Worm (Caenorhabditis elegans): Measurements from ENCODE around the gene clec-136.

The clec-136 gene

DNA sequence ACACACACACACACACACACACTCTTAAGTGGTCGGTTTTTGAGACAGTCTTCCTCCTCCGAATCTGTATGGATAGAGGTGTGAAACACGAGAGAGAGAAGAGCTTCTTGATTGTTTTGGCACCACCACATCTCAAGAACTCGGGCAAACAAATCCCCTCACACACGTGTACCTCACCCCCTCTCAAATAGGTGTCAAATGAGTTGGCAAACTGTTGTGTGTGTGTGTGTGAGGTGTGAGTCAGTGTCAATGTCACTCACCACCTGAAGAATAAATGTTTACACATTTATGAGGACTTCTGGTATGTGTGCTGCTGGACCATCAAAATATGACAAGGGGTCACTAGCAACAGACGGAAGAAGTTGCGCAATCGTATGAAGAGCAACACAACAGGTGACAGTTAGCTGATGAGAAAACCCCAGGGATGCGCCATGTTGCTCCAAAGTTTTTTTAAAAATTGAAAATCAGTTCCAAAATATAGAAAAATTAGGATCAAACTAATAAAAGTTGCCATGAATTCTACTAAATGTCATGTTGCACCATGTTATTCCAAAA is 36.3 kb downstream of the clec-136 start:
- TF ChIP-seq hrde-1 (tag; optimal IDR thresholded peaks at IDR 0.05; ENCODE audit: borderline replicate concordance) (no peak), attf-3 (GFP tag; conservative IDR thresholded peaks at IDR 0.05) (no peak), mxl-1 (tag; optimal IDR thresholded peaks at IDR 0.05) (no peak), gei-17 (GFP tag; optimal IDR thresholded peaks at IDR 0.05) (no peak), T07F8.4 (tag; optimal IDR thresholded peaks at IDR 0.05) (no peak), madf-10 (tag; optimal IDR thresholded peaks at IDR 0.05) (no peak), nhr-90 (tag; optimal IDR thresholded peaks at IDR 0.05) (no peak), egl-44 (GFP tag; IDR thresholded peaks at IDR 0.05) (no peak), Y67H2A.10 (GFP tag; conservative IDR thresholded peaks at IDR 0.05) (no peak), Y79H2A.3 (GFP tag; conservative IDR thresholded peaks at IDR 0.05) (no peak), B0336.3 (GFP tag; IDR thresholded peaks at IDR 0.05) (no peak), F22D6.2 (tag; optimal IDR thresholded peaks at IDR 0.05) (no peak), nhr-179 (tag; optimal IDR thresholded peaks at IDR 0.05) (no peak), madf-6 (GFP tag; IDR thresholded peaks at IDR 0.05) (no peak), nhr-80 (tag; optimal IDR thresholded peaks at IDR 0.05) (no peak), lag-1 (GFP tag; IDR thresholded peaks at IDR 0.05) (no peak), lin-35 (GFP tag; optimal IDR thresholded peaks at IDR 0.05) (no peak)

DNA sequence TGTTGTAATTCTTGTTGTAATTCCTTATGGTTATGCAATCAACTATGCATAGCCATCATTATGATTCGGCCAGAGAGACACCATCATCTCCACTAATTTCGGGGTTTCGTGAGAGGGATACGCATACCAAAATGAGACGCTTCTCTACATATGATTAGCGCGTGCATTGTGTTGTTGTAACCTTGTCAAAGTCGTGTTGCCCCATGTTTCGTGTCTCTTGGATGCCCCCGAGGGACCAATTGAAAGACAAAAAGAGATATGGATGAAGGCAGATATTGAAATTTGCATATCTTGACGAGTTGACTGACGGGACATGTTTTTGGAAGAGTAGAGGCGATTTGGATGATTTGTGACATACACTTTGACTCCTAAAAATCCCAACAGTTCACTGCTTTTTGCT is 37.0 kb downstream of the clec-136 start:
- no peak for TF ChIP-seq tlf-1 (GFP tag; optimal IDR thresholded peaks at IDR 0.05)
- no peak for TF ChIP-seq ceh-91 (GFP tag; IDR thresholded peaks at IDR 0.05)
- TF ChIP-seq ztf-26 (tag; optimal IDR thresholded peaks at IDR 0.05), result no peak
- TF ChIP-seq sptf-2 (GFP tag; optimal IDR thresholded peaks at IDR 0.05), result no peak
- TF ChIP-seq unc-130 (GFP tag; optimal IDR thresholded peaks at IDR 0.05), result no peak
- no peak for TF ChIP-seq F10E7.11 (tag; optimal IDR thresholded peaks at IDR 0.05)
- TF ChIP-seq attf-6 (GFP tag; IDR thresholded peaks at IDR 0.05), result no peak
- TF ChIP-seq lin-35 (GFP tag; optimal IDR thresholded peaks at IDR 0.05), result no peak
- TF ChIP-seq snpc-1.3 (tag; optimal IDR thresholded peaks at IDR 0.05; ENCODE audit: insufficient read depth), result no peak
- no peak for TF ChIP-seq C17E4.6 (GFP tag; IDR thresholded peaks at IDR 0.05)
- no peak for TF ChIP-seq lir-1 (GFP tag; conservative IDR thresholded peaks at IDR 0.05)

DNA sequence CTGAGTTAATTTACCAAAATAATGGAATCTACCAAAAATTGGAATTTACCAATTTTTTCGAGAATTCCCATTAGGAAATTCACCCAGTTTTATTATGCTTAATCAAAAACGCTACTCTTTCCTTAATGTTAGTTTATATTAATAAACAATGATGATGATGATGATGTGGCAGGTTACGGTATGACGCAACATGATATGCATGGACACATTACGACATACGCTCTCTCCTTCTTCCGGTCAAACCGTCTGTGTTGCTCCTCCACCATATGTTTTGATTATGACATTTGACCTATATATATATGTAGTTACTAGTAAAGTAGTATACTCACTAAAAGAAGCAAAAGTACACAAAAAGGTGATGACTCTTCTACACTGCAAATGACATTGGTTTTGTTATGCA is 39.0 kb downstream of the clec-136 start:
- TF ChIP-seq xnd-1 (tag; optimal IDR thresholded peaks at IDR 0.05), result no peak
- TF ChIP-seq dpl-1 (GFP tag; optimal IDR thresholded peaks at IDR 0.05), result no peak
- TF ChIP-seq snpc-4 (GFP tag; optimal IDR thresholded peaks at IDR 0.05), result no peak
- TF ChIP-seq snpc-4 (tag; optimal IDR thresholded peaks at IDR 0.05), result no peak
- no peak for TF ChIP-seq attf-6 (GFP tag; IDR thresholded peaks at IDR 0.05)
- no peak for TF ChIP-seq ekl-4 (GFP tag; IDR thresholded peaks at IDR 0.05)
- TF ChIP-seq F22D6.2 (tag; optimal IDR thresholded peaks at IDR 0.05), result no peak
- TF ChIP-seq lir-1 (GFP tag; conservative IDR thresholded peaks at IDR 0.05), result no peak
- no peak for TF ChIP-seq bed-1 (GFP tag; IDR thresholded peaks at IDR 0.05)
- TF ChIP-seq gei-17 (GFP tag; optimal IDR thresholded peaks at IDR 0.05), result no peak
- TF ChIP-seq nhr-27 (tag; optimal IDR thresholded peaks at IDR 0.05), result no peak
- TF ChIP-seq B0336.3 (GFP tag; IDR thresholded peaks at IDR 0.05), result no peak
- TF ChIP-seq T07F8.4 (tag; optimal IDR thresholded peaks at IDR 0.05), result no peak

DNA sequence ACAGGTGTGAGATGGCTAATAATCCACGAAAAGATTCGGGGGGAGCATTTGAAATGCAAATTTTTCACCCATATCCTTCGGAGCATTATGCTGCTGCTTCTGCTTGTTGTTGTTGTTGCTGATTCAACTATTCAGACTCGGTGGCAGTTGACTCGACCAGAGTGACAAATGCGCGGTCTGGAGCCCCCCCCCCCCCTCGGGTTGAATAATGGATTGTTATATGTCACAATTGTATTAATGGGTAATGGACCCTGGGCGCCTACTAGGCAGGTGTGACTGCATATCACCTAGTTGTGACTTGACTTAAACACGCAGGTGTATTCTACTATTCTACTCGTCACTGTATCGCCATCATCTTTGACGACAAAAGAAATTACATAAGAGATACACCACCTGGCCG is 40.8 kb downstream of the clec-136 start:
- no peak for TF ChIP-seq F52B5.7 (tag; optimal IDR thresholded peaks at IDR 0.05)
- TF ChIP-seq repo-1 (tag; optimal IDR thresholded peaks at IDR 0.05), result no peak
- no peak for TF ChIP-seq egl-18 (GFP tag; IDR thresholded peaks at IDR 0.05)
- TF ChIP-seq mcd-1 (GFP tag; IDR thresholded peaks at IDR 0.05), result no peak
- TF ChIP-seq dpl-1 (GFP tag; optimal IDR thresholded peaks at IDR 0.05), result no peak
- no peak for TF ChIP-seq let-607 (tag; optimal IDR thresholded peaks at IDR 0.05)
- TF ChIP-seq madf-6 (GFP tag; IDR thresholded peaks at IDR 0.05), result no peak
- TF ChIP-seq rec-8 (tag; optimal IDR thresholded peaks at IDR 0.05), result no peak
- no peak for TF ChIP-seq F22D6.2 (tag; optimal IDR thresholded peaks at IDR 0.05)
- TF ChIP-seq ceh-58 (GFP tag; IDR thresholded peaks at IDR 0.05), result no peak
- TF ChIP-seq hmg-1.2 (GFP tag; IDR thresholded peaks at IDR 0.05), result no peak
- no peak for TF ChIP-seq ztf-25 (GFP tag; IDR thresholded peaks at IDR 0.05)
- TF ChIP-seq egl-44 (GFP tag; IDR thresholded peaks at IDR 0.05), result no peak
- TF ChIP-seq ccch-3 (GFP tag; optimal IDR thresholded peaks at IDR 0.05), result no peak
- no peak for TF ChIP-seq dpff-1 (tag; optimal IDR thresholded peaks at IDR 0.05)
